Worm (Caenorhabditis elegans) whole organism, mixed stage, embryonic: ENCODE data around the gene alh-6.

Experiments used
- M03D4.4 ChIP-seq: sonication (generic microtip); optimal IDR thresholded peaks from 2 replicates; lab custom pipeline; 2017; ENCODE audit warnings: mild to moderate bottlenecking, missing genetic modification characterization, missing compliant biosample characterization
- bed-3 ChIP-seq: fragments of 200-800 bp; sonication (Bioruptor generic); optimal IDR thresholded peaks from 3 replicates; lab custom pipeline; 2018; ENCODE audit warnings: mild to moderate bottlenecking, missing genetic modification characterization, moderate library complexity, missing compliant biosample characterization
- blmp-1 ChIP-seq: fragments of 150-350 bp; optimal IDR thresholded peaks from 2 replicates; lab custom pipeline; 2014; ENCODE audit warnings: missing biosample characterization, missing genetic modification characterization
- ceh-39 ChIP-seq: fragments of 150-350 bp; optimal IDR thresholded peaks from 2 replicates; lab custom pipeline; 2014; ENCODE audit warnings: missing biosample characterization, missing genetic modification characterization
- ceh-43 ChIP-seq: fragments of 200-800 bp; sonication (Bioruptor generic); optimal IDR thresholded peaks from 2 replicates; lab custom pipeline; 2018; ENCODE audit warnings: mild to moderate bottlenecking, missing genetic modification characterization, moderate library complexity, missing compliant biosample characterization
- ceh-83 ChIP-seq: fragments of 200-800 bp; sonication (Bioruptor generic); optimal IDR thresholded peaks from 2 replicates; lab custom pipeline; 2018; ENCODE audit warnings: mild to moderate bottlenecking, missing genetic modification characterization, missing compliant biosample characterization
- ces-1 ChIP-seq: fragments of 150-350 bp; optimal IDR thresholded peaks from 2 replicates; lab custom pipeline; 2014; ENCODE audit warnings: missing biosample characterization, missing genetic modification reagents, missing genetic modification characterization
- cnd-1 ChIP-seq: fragments of 200-800 bp; sonication (Bioruptor generic); optimal IDR thresholded peaks from 2 replicates; lab custom pipeline; 2018; ENCODE audit warnings: mild to moderate bottlenecking, missing genetic modification characterization, missing compliant biosample characterization
- drap-1 ChIP-seq: fragments of 200-800 bp; sonication (Bioruptor generic); optimal IDR thresholded peaks from 3 replicates; lab custom pipeline; 2018; ENCODE audit warnings: mild to moderate bottlenecking, missing genetic modification characterization, missing compliant biosample characterization
- elt-1 ChIP-seq: sonication (generic microtip); optimal IDR thresholded peaks from 2 replicates; lab custom pipeline; 2017; ENCODE audit warnings: missing genetic modification characterization, mild to moderate bottlenecking, missing compliant biosample characterization, antibody characterized with exemption, moderate library complexity, borderline replicate concordance; ENCODE audit not compliant: insufficient read depth
- flh-1 ChIP-seq: fragments of 200-800 bp; sonication (Bioruptor generic); optimal IDR thresholded peaks from 2 replicates; lab custom pipeline; 2018; ENCODE audit warnings: mild to moderate bottlenecking, missing genetic modification characterization, moderate library complexity, missing compliant biosample characterization
- lin-13 ChIP-seq: fragments of 150-350 bp; optimal IDR thresholded peaks from 2 replicates; lab custom pipeline; 2014; ENCODE audit warnings: missing biosample characterization, missing genetic modification characterization
- lin-32 ChIP-seq: fragments of 200-800 bp; sonication (Bioruptor generic); optimal IDR thresholded peaks from 2 replicates; lab custom pipeline; 2018; ENCODE audit warnings: mild to moderate bottlenecking, missing genetic modification characterization, missing compliant biosample characterization
- lsy-2 ChIP-seq: fragments of 150-350 bp; optimal IDR thresholded peaks from 2 replicates; lab custom pipeline; 2014; ENCODE audit warnings: missing biosample characterization, missing genetic modification characterization
- mls-2 ChIP-seq: sonication (generic microtip); optimal IDR thresholded peaks from 2 replicates; lab custom pipeline; 2016; ENCODE audit warnings: mild to moderate bottlenecking, missing genetic modification characterization, moderate library complexity, missing compliant biosample characterization
- nhr-12 ChIP-seq: fragments of 150-350 bp; optimal IDR thresholded peaks from 2 replicates; lab custom pipeline; 2014; ENCODE audit warnings: missing biosample characterization, missing genetic modification characterization
- nhr-2 ChIP-seq: fragments of 150-350 bp; optimal IDR thresholded peaks from 2 replicates; lab custom pipeline; 2014; ENCODE audit warnings: missing biosample characterization, missing genetic modification characterization
- nhr-237 ChIP-seq: fragments of 150-350 bp; optimal IDR thresholded peaks from 2 replicates; lab custom pipeline; 2014; ENCODE audit warnings: missing biosample characterization, missing genetic modification characterization
- nhr-28 ChIP-seq: fragments of 150-350 bp; optimal IDR thresholded peaks from 2 replicates; lab custom pipeline; 2014; ENCODE audit warnings: missing biosample characterization, missing genetic modification characterization
- pha-4 ChIP-seq: fragments of 150-350 bp; optimal IDR thresholded peaks from 2 replicates; lab custom pipeline; 2018; ENCODE audit warnings: missing biosample characterization, missing genetic modification reagents, missing genetic modification characterization
- sem-2 ChIP-seq: fragments of 200-800 bp; sonication (Bioruptor generic); optimal IDR thresholded peaks from 2 replicates; lab custom pipeline; 2018; ENCODE audit warnings: mild to moderate bottlenecking, missing genetic modification characterization, missing compliant biosample characterization
- snpc-4 ChIP-seq: fragments of 150-350 bp; optimal IDR thresholded peaks from 2 replicates; lab custom pipeline; 2014; ENCODE audit warnings: missing biosample characterization, missing genetic modification characterization
- sptf-1 ChIP-seq: sonication (generic microtip); optimal IDR thresholded peaks from 2 replicates; lab custom pipeline; 2017; ENCODE audit warnings: mild to moderate bottlenecking, missing genetic modification characterization, moderate library complexity, missing compliant biosample characterization
- tbx-8 ChIP-seq: fragments of 200-800 bp; sonication (Bioruptor generic); optimal IDR thresholded peaks from 2 replicates; lab custom pipeline; 2018; ENCODE audit warnings: mild to moderate bottlenecking, missing genetic modification characterization, moderate library complexity, missing compliant biosample characterization
- unc-120 ChIP-seq: sonication (generic microtip); optimal IDR thresholded peaks from 2 replicates; lab custom pipeline; 2017; ENCODE audit warnings: missing genetic modification characterization, missing compliant biosample characterization; ENCODE audit not compliant: poor library complexity, severe bottlenecking
- unc-39 ChIP-seq: fragments of 150-350 bp; optimal IDR thresholded peaks from 2 replicates; lab custom pipeline; 2014; ENCODE audit warnings: missing biosample characterization, missing genetic modification characterization
- unc-62 ChIP-seq: fragments of 150-350 bp; optimal IDR thresholded peaks from 2 replicates; lab custom pipeline; 2014; ENCODE audit warnings: missing biosample characterization, missing genetic modification reagents, missing genetic modification characterization
- zip-8 ChIP-seq: fragments of 150-350 bp; optimal IDR thresholded peaks from 2 replicates; lab custom pipeline; 2014; ENCODE audit warnings: missing biosample characterization, missing genetic modification characterization
- ztf-11 ChIP-seq: fragments of 150-350 bp; optimal IDR thresholded peaks from 2 replicates; lab custom pipeline; 2014; ENCODE audit warnings: missing biosample characterization, missing genetic modification characterization

The alh-6 gene

ce11 chrII:1309892-1310516, at the start of gene alh-6, which contains the start of gene fcho-1:
alh-6 (minus strand) TSS chrII:1310133.
fcho-1 (plus strand) TSS chrII:1310515.
- peak; percentile 4 for TF ChIP-seq ces-1 (GFP tag; lab: Kevin White, UChicago)
- TF ChIP-seq pha-4 (tag; lab: Kevin White, UChicago) = no peak
- no peak for TF ChIP-seq M03D4.4 (tag; lab: Kevin White, UChicago)
- TF ChIP-seq nhr-28 (tag; lab: Kevin White, UChicago) = no peak
- TF ChIP-seq nhr-237 (tag; lab: Kevin White, UChicago) = no peak
- TF ChIP-seq tbx-8 (GFP tag; lab: Kevin White, UChicago) = no peak
- no peak for TF ChIP-seq ceh-39 (tag; lab: Kevin White, UChicago)
- no peak for TF ChIP-seq cnd-1 (tag; lab: Kevin White, UChicago)
- TF ChIP-seq sptf-1 (tag; lab: Kevin White, UChicago) = peak; percentile 40
- TF ChIP-seq unc-120 (tag; lab: Kevin White, UChicago) = peak; percentile 39
- no peak for TF ChIP-seq lin-32 (GFP tag; lab: Kevin White, UChicago)
- TF ChIP-seq, all 35 proteins: peak for 3

- TF ChIP-seq ceh-39 (tag; lab: Kevin White, UChicago) (no peak), nhr-2 (tag; lab: Kevin White, UChicago) (no peak), ceh-43 (GFP tag; lab: Kevin White, UChicago) (no peak), ceh-83 (GFP tag; lab: Kevin White, UChicago) (no peak), drap-1 (GFP tag; lab: Kevin White, UChicago) (no peak), cnd-1 (tag; lab: Kevin White, UChicago) (no peak), snpc-4 (no peak), lin-13 (tag; lab: Kevin White, UChicago) (no peak), M03D4.4 (tag; lab: Kevin White, UChicago) (no peak), nhr-12 (tag; lab: Kevin White, UChicago) (no peak), unc-39 (tag; lab: Kevin White, UChicago) (no peak), nhr-28 (tag; lab: Kevin White, UChicago) (no peak)
Observed at ce11 chrII:1357905-1358304, 48.0 kb upstream of the alh-6 start, which contains the start of gene C13A10.2. C13A10.2 (minus strand) TSS chrII:1358005.

- TF ChIP-seq zip-8 (tag; lab: Kevin White, UChicago) (no peak), unc-39 (tag; lab: Kevin White, UChicago) (no peak), ces-1 (GFP tag; lab: Kevin White, UChicago) (no peak), drap-1 (GFP tag; lab: Kevin White, UChicago) (no peak), ceh-39 (tag; lab: Kevin White, UChicago) (no peak), unc-62 (no peak), mls-2 (tag; lab: Kevin White, UChicago) (no peak), nhr-237 (tag; lab: Kevin White, UChicago) (no peak), tbx-8 (GFP tag; lab: Kevin White, UChicago) (no peak), lin-32 (GFP tag; lab: Kevin White, UChicago) (no peak), unc-120 (tag; lab: Kevin White, UChicago) (no peak), sem-2 (no peak), blmp-1 (tag; lab: Kevin White, UChicago) (no peak), flh-1 (GFP tag; lab: Kevin White, UChicago) (no peak), bed-3 (GFP tag; lab: Kevin White, UChicago) (no peak), ztf-11 (tag; lab: Kevin White, UChicago) (no peak)
Observed at ce11 chrII:1357262-1357661, 47.3 kb upstream of the alh-6 start.

ce11 chrII:1355480-1355879, 45.5 kb upstream of the alh-6 start, which contains the start of gene C13A10.1:
C13A10.1 (minus strand) TSS chrII:1355649.
- TF ChIP-seq unc-120 (tag; lab: Kevin White, UChicago) = no peak
- no peak for TF ChIP-seq elt-1 (tag; lab: Kevin White, UChicago)
- no peak for TF ChIP-seq nhr-28 (tag; lab: Kevin White, UChicago)
- no peak for TF ChIP-seq ceh-43 (GFP tag; lab: Kevin White, UChicago)

ce11 chrII:1344524-1345119, 34.7 kb upstream of the alh-6 start:
- TF ChIP-seq mls-2 (tag; lab: Kevin White, UChicago) = no peak
- TF ChIP-seq lsy-2 = no peak
- TF ChIP-seq sptf-1 (tag; lab: Kevin White, UChicago) = no peak
- TF ChIP-seq ces-1 (GFP tag; lab: Kevin White, UChicago) = peak; percentile 71
- no peak for TF ChIP-seq flh-1 (GFP tag; lab: Kevin White, UChicago)
- no peak for TF ChIP-seq ceh-39 (tag; lab: Kevin White, UChicago)
